Fruit fly (Drosophila melanogaster) whole organism, pupa: ENCODE data around the gene CG7126.
A peak's percentile ranks its signal among the peaks of the same experiment; 100 is the strongest.

Source experiments
- CG12605 ChIP-seq: fragments of 200-800 bp; sonication (Bioruptor generic); IDR thresholded peaks from 2 replicates; pipeline ENCODE4 v1.3.6; 2022; ENCODE audit warnings: missing biosample characterization, missing genetic modification characterization
- CG14655 ChIP-seq: fragments of 200-800 bp; sonication (Bioruptor generic); optimal IDR thresholded peaks from 3 replicates; lab custom pipeline; 2017; ENCODE audit warnings: mild to moderate bottlenecking, missing biosample characterization, missing genetic modification reagents, missing genetic modification characterization
- CG15710 ChIP-seq: fragments of 200-800 bp; sonication (Bioruptor generic); optimal IDR thresholded peaks from 2 replicates; lab custom pipeline; 2018; ENCODE audit warnings: missing biosample characterization, mild to moderate bottlenecking, missing genetic modification characterization, moderate library complexity
- CG32121 ChIP-seq: fragments of 200-800 bp; sonication (Bioruptor generic); IDR thresholded peaks from 2 replicates; pipeline ENCODE4 v1.3.6; 2022; ENCODE audit warnings: missing biosample characterization, missing genetic modification characterization
- CG34367 ChIP-seq: fragments of 200-800 bp; sonication (Bioruptor generic); optimal IDR thresholded peaks from 2 replicates; lab custom pipeline; 2018; ENCODE audit warnings: missing biosample characterization, mild to moderate bottlenecking, missing genetic modification characterization
- CG8159 ChIP-seq: fragments of 200-800 bp; sonication (Bioruptor generic); optimal IDR thresholded peaks from 3 replicates; lab custom pipeline; 2018; ENCODE audit warnings: missing biosample characterization, mild to moderate bottlenecking, missing genetic modification characterization, moderate library complexity
- CG8301 ChIP-seq: fragments of 200-800 bp; sonication (Bioruptor generic); optimal IDR thresholded peaks from 2 replicates; lab custom pipeline; 2018; ENCODE audit warnings: missing biosample characterization, mild to moderate bottlenecking, missing genetic modification characterization
- CG9948 ChIP-seq: fragments of 200-800 bp; sonication (Bioruptor generic); optimal IDR thresholded peaks from 2 replicates; lab custom pipeline; 2018; ENCODE audit warnings: missing biosample characterization, mild to moderate bottlenecking, missing genetic modification characterization, moderate library complexity
- D1 ChIP-seq: fragments of 200-800 bp; sonication (Bioruptor generic); optimal IDR thresholded peaks from 2 replicates; lab custom pipeline; 2018; ENCODE audit warnings: missing biosample characterization, mild to moderate bottlenecking, missing genetic modification characterization, moderate library complexity
- Ets98B ChIP-seq: fragments of 200-800 bp; sonication (Bioruptor generic); IDR thresholded peaks from 2 replicates; pipeline ENCODE4 v1.3.6; 2022; ENCODE audit warnings: missing biosample characterization, missing genetic modification characterization
- Snoo ChIP-seq: fragments of 200-800 bp; sonication (Bioruptor generic); optimal IDR thresholded peaks from 3 replicates; lab custom pipeline; 2017; ENCODE audit warnings: missing biosample characterization, mild to moderate bottlenecking, missing genetic modification characterization, inconsistent platforms

- TF ChIP-seq CG8301 (tag; lab: Kevin White, UChicago) (no peak), CG9948 (tag; lab: Kevin White, UChicago) (no peak), CG8159 (tag; lab: Kevin White, UChicago) (peak; percentile 75), Snoo (tag; lab: Kevin White, UChicago) (no peak), Ets98B (GFP tag; lab: Robert Waterston, UW) (peak; percentile 70), CG15710 (tag; lab: Kevin White, UChicago) (peak; percentile 2), CG12605 (GFP tag; lab: Robert Waterston, UW) (0 out of 2 replicates have a peak, but pooled peaks have one; percentile 18), CG32121 (GFP tag; lab: Robert Waterston, UW) (peak; percentile 63; the same call in 1 of the 2 replicates), CG14655 (GFP tag; lab: Kevin White, UChicago) (no peak), CG34367 (tag; lab: Kevin White, UChicago) (no peak), D1 (tag; lab: Kevin White, UChicago) (no peak)
Observed at dm6 chr3R:18298298-18298899, 4.2 kb downstream of the CG7126 start.
